Worm (Caenorhabditis elegans) whole organism, L2 larva: Measurements from ENCODE around the gene ddx-15.

Source experiments
- nhr-237 ChIP-seq: fragments of 150-350 bp; optimal IDR thresholded peaks from 2 replicates; lab custom pipeline; 2014; ENCODE audit warnings: missing biosample characterization, missing genetic modification characterization
- snpc-4 ChIP-seq: fragments of 150-350 bp; optimal IDR thresholded peaks from 2 replicates; lab custom pipeline; 2014; ENCODE audit warnings: missing biosample characterization, missing genetic modification characterization
- ztf-11 ChIP-seq: sonication (generic microtip); optimal IDR thresholded peaks from 2 replicates; lab custom pipeline; 2017; ENCODE audit warnings: missing biosample characterization, missing genetic modification characterization

ce11 chrIII:5565699-5566098, 25.8 kb downstream of the ddx-15 start:
- TF ChIP-seq ztf-11: no peak
- no peak for TF ChIP-seq snpc-4 (tag; lab: Kevin White, UChicago)
- no peak for TF ChIP-seq nhr-237 (tag; lab: Kevin White, UChicago)
